Fruit fly (Drosophila melanogaster): Measurements from ENCODE around the gene CG9514.

DNA sequence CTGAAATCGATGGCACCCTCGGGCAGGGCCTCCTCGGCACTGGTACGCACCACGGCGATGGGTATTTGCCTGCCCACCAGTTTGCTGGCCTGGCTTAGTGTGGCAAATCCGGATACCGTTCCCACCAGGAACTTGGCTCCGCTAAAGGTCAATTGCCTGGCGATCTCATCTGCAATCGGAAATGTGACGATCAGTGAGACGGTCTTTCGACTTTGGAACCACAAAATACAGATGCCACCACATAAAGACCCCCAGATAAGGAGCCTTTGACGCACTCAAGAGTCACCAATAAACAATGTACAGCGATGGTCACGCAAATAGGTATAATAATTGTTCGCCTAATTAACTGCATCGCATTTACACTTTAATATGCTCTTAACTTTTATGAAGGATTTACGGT, 39.6 kb upstream of the CG9514 start:
- TF ChIP-seq CG8478 (optimal IDR thresholded peaks at IDR 0.05) (no peak), CTCF (optimal IDR thresholded peaks at IDR 0.05) (no peak)

Data from S2 (cell line).